Worm (Caenorhabditis elegans) whole organism, L2 larva: ENCODE measurements around the gene bus-17.

Experiments
- C34F6.9 ChIP-seq: fragments of 150-350 bp; optimal IDR thresholded peaks from 2 replicates; lab custom pipeline; 2014; ENCODE audit warnings: missing biosample characterization, missing genetic modification characterization
- F13H6.1 ChIP-seq: sonication (generic microtip); optimal IDR thresholded peaks from 2 replicates; lab custom pipeline; 2016; ENCODE audit warnings: missing genetic modification characterization, missing compliant biosample characterization
- R02D3.7 ChIP-seq: fragments of 150-350 bp; optimal IDR thresholded peaks from 2 replicates; lab custom pipeline; 2014; ENCODE audit warnings: missing biosample characterization, missing genetic modification characterization
- Y55F3AM.14 ChIP-seq: fragments of 200-800 bp; sonication (Bioruptor generic); optimal IDR thresholded peaks from 2 replicates; lab custom pipeline; 2018; ENCODE audit warnings: mild to moderate bottlenecking, missing genetic modification characterization, missing compliant biosample characterization
- ZK546.5 ChIP-seq: sonication (generic microtip); optimal IDR thresholded peaks from 2 replicates; lab custom pipeline; 2017; ENCODE audit warnings: missing biosample characterization, missing genetic modification characterization
- alr-1 ChIP-seq: fragments of 150-350 bp; optimal IDR thresholded peaks from 2 replicates; lab custom pipeline; 2014; ENCODE audit warnings: missing biosample characterization, missing genetic modification characterization
- aly-2 ChIP-seq: fragments of 150-350 bp; optimal IDR thresholded peaks from 2 replicates; lab custom pipeline; 2014; ENCODE audit warnings: missing biosample characterization, missing genetic modification characterization
- ama-1 ChIP-seq: fragments of 150-350 bp; optimal IDR thresholded peaks from 2 replicates; lab custom pipeline; 2018; ENCODE audit warnings: inconsistent platforms
- blmp-1 ChIP-seq: sonication (generic microtip); optimal IDR thresholded peaks from 2 replicates; lab custom pipeline; 2017; ENCODE audit warnings: missing genetic modification characterization, mild to moderate bottlenecking, missing compliant biosample characterization, antibody characterized with exemption, moderate library complexity; ENCODE audit not compliant: insufficient read depth
- ceh-16 ChIP-seq: fragments of 150-350 bp; optimal IDR thresholded peaks from 2 replicates; lab custom pipeline; 2014; ENCODE audit warnings: missing biosample characterization, missing genetic modification characterization
- ceh-82 ChIP-seq: fragments of 150-350 bp; optimal IDR thresholded peaks from 2 replicates; lab custom pipeline; 2014; ENCODE audit warnings: missing biosample characterization, missing genetic modification characterization
- crh-2 ChIP-seq: sonication (generic microtip); optimal IDR thresholded peaks from 2 replicates; lab custom pipeline; 2017; ENCODE audit warnings: missing biosample characterization, missing genetic modification characterization
- dmd-4 ChIP-seq: sonication (generic microtip); optimal IDR thresholded peaks from 2 replicates; lab custom pipeline; 2017; ENCODE audit warnings: missing biosample characterization, missing genetic modification characterization
- egl-27 ChIP-seq: sonication (generic microtip); optimal IDR thresholded peaks from 3 replicates; lab custom pipeline; 2017; ENCODE audit warnings: missing biosample characterization, missing genetic modification reagents, missing genetic modification characterization
- elt-1 ChIP-seq: fragments of 150-350 bp; optimal IDR thresholded peaks from 2 replicates; lab custom pipeline; 2014; ENCODE audit warnings: missing biosample characterization, missing genetic modification characterization
- elt-3 ChIP-seq: sonication (generic microtip); optimal IDR thresholded peaks from 2 replicates; lab custom pipeline; 2017; ENCODE audit warnings: missing biosample characterization, missing genetic modification characterization
- fos-1 ChIP-seq: fragments of 150-350 bp; optimal IDR thresholded peaks from 2 replicates; lab custom pipeline; 2014; ENCODE audit warnings: missing biosample characterization, missing genetic modification characterization
- gmeb-1 ChIP-seq: fragments of 150-350 bp; optimal IDR thresholded peaks from 2 replicates; lab custom pipeline; 2014; ENCODE audit warnings: missing biosample characterization, missing genetic modification characterization
- lin-11 ChIP-seq: fragments of 150-350 bp; sonication (generic microtip); optimal IDR thresholded peaks from 2 replicates; lab custom pipeline; 2014; ENCODE audit warnings: missing biosample characterization, missing genetic modification characterization, inconsistent platforms, mixed read lengths
- lin-13 ChIP-seq: fragments of 150-350 bp; optimal IDR thresholded peaks from 2 replicates; lab custom pipeline; 2014; ENCODE audit warnings: missing biosample characterization, missing genetic modification reagents, missing genetic modification characterization
- lin-39 ChIP-seq: fragments of 150-350 bp; optimal IDR thresholded peaks from 2 replicates; lab custom pipeline; 2014; ENCODE audit warnings: missing biosample characterization, missing genetic modification reagents, missing genetic modification characterization
- lsy-2 ChIP-seq, 2 experiments: fragments of 150-350 bp in 1 of 2; sonication (generic microtip) in 1 of 2; optimal IDR thresholded peaks; 2 replicates each; lab custom pipeline; 2014 to 2017; ENCODE audit warnings: missing biosample characterization in 2 of 2, missing genetic modification characterization in 2 of 2
- mab-5 ChIP-seq: fragments of 150-350 bp; optimal IDR thresholded peaks from 2 replicates; lab custom pipeline; 2014; ENCODE audit warnings: missing biosample characterization, missing genetic modification characterization
- mbf-1 ChIP-seq: sonication (generic microtip); optimal IDR thresholded peaks from 2 replicates; lab custom pipeline; 2017; ENCODE audit warnings: missing biosample characterization, missing genetic modification characterization
- mdl-1 ChIP-seq, 2 experiments: fragments of 150-350 bp in 1 of 2; sonication (generic microtip) in 1 of 2; optimal IDR thresholded peaks; 2 replicates each; lab custom pipeline; 2017; ENCODE audit warnings: missing biosample characterization in 2 of 2, missing genetic modification characterization in 2 of 2
- nhr-10 ChIP-seq: sonication (generic microtip); optimal IDR thresholded peaks from 2 replicates; lab custom pipeline; 2017; ENCODE audit warnings: missing biosample characterization, missing genetic modification characterization
- nhr-11 ChIP-seq: fragments of 150-350 bp; optimal IDR thresholded peaks from 2 replicates; lab custom pipeline; 2014; ENCODE audit warnings: missing biosample characterization, missing genetic modification characterization
- nhr-12 ChIP-seq: fragments of 150-350 bp; optimal IDR thresholded peaks from 2 replicates; lab custom pipeline; 2014; ENCODE audit warnings: missing biosample characterization, missing genetic modification characterization
- nhr-129 ChIP-seq: fragments of 150-350 bp; optimal IDR thresholded peaks from 2 replicates; lab custom pipeline; 2014; ENCODE audit warnings: missing biosample characterization, missing genetic modification characterization
- nhr-21 ChIP-seq: fragments of 150-350 bp; optimal IDR thresholded peaks from 2 replicates; lab custom pipeline; 2014; ENCODE audit warnings: missing biosample characterization, missing genetic modification characterization
- nhr-23 ChIP-seq: fragments of 150-350 bp; optimal IDR thresholded peaks from 2 replicates; lab custom pipeline; 2014; ENCODE audit warnings: missing biosample characterization, missing genetic modification reagents, missing genetic modification characterization
- nhr-237 ChIP-seq: fragments of 150-350 bp; optimal IDR thresholded peaks from 2 replicates; lab custom pipeline; 2014; ENCODE audit warnings: missing biosample characterization, missing genetic modification characterization
- nhr-25 ChIP-seq: fragments of 150-350 bp; sonication (generic microtip); optimal IDR thresholded peaks from 3 replicates; lab custom pipeline; 2014; ENCODE audit warnings: missing biosample characterization, missing genetic modification characterization
- nhr-6 ChIP-seq: fragments of 150-350 bp; optimal IDR thresholded peaks from 2 replicates; lab custom pipeline; 2014; ENCODE audit warnings: missing biosample characterization, missing genetic modification characterization
- nhr-77 ChIP-seq: fragments of 150-350 bp; optimal IDR thresholded peaks from 2 replicates; lab custom pipeline; 2014; ENCODE audit warnings: missing biosample characterization, missing genetic modification characterization
- peb-1 ChIP-seq: fragments of 150-350 bp; optimal IDR thresholded peaks from 2 replicates; lab custom pipeline; 2014; ENCODE audit warnings: missing biosample characterization, missing genetic modification characterization
- sem-4 ChIP-seq: fragments of 150-350 bp; optimal IDR thresholded peaks from 2 replicates; lab custom pipeline; 2014; ENCODE audit warnings: missing biosample characterization, missing genetic modification reagents, missing genetic modification characterization
- skn-1 ChIP-seq: sonication (generic microtip); optimal IDR thresholded peaks from 2 replicates; lab custom pipeline; 2017; ENCODE audit warnings: missing biosample characterization, missing genetic modification characterization
- sma-3 ChIP-seq: sonication (generic microtip); optimal IDR thresholded peaks from 2 replicates; lab custom pipeline; 2016; ENCODE audit warnings: missing genetic modification reagents, missing genetic modification characterization, missing compliant biosample characterization
- sma-9 ChIP-seq, 2 experiments: fragments of 150-350 bp in 1 of 2; sonication (generic microtip) in 1 of 2; optimal IDR thresholded peaks; 2 replicates each; lab custom pipeline; 2014 to 2016; ENCODE audit warnings: missing genetic modification characterization in 2 of 2, mild to moderate bottlenecking in 1 of 2, missing biosample characterization in 1 of 2, missing compliant biosample characterization in 1 of 2, missing genetic modification reagents in 1 of 2, moderate library complexity in 1 of 2
- snpc-4 ChIP-seq: fragments of 150-350 bp; optimal IDR thresholded peaks from 2 replicates; lab custom pipeline; 2014; ENCODE audit warnings: missing biosample characterization, missing genetic modification characterization
- unc-39 ChIP-seq: fragments of 150-350 bp; optimal IDR thresholded peaks from 2 replicates; lab custom pipeline; 2014; ENCODE audit warnings: missing biosample characterization, missing genetic modification characterization
- unc-55 ChIP-seq: fragments of 150-350 bp; sonication (generic microtip); optimal IDR thresholded peaks from 3 replicates; lab custom pipeline; 2014; ENCODE audit warnings: missing biosample characterization, missing genetic modification reagents, missing genetic modification characterization
- unc-62 ChIP-seq: fragments of 150-350 bp; optimal IDR thresholded peaks from 2 replicates; lab custom pipeline; 2014; ENCODE audit warnings: missing biosample characterization, missing genetic modification reagents, missing genetic modification characterization
- zag-1 ChIP-seq: fragments of 150-350 bp; optimal IDR thresholded peaks from 2 replicates; lab custom pipeline; 2014; ENCODE audit warnings: missing biosample characterization, missing genetic modification characterization
- ztf-1 ChIP-seq: fragments of 200-800 bp; sonication (Bioruptor generic); conservative IDR thresholded peaks from 2 replicates; pipeline ENCODE4 v1.3.6; 2022; ENCODE audit warnings: missing genetic modification characterization, missing compliant biosample characterization
- ztf-11 ChIP-seq: sonication (generic microtip); optimal IDR thresholded peaks from 2 replicates; lab custom pipeline; 2017; ENCODE audit warnings: missing biosample characterization, missing genetic modification characterization
- ztf-4 ChIP-seq: fragments of 150-350 bp; optimal IDR thresholded peaks from 2 replicates; lab custom pipeline; 2014; ENCODE audit warnings: missing biosample characterization, missing genetic modification characterization

Gene bus-17

ce11 chrX:15784570-15784969 lies 18.4 kb upstream of the bus-17 start, which contains the start of gene Y7A5A.3:
Gene Y7A5A.3, minus strand, starts transcription at chrX:15784670.
- TF ChIP-seq nhr-237 (tag; lab: Kevin White, UChicago) (no peak), zag-1 (tag; lab: Kevin White, UChicago) (no peak), F13H6.1 (no peak), mab-5 (tag; lab: Kevin White, UChicago) (no peak), gmeb-1 (tag; lab: Kevin White, UChicago) (no peak), snpc-4 (tag; lab: Kevin White, UChicago) (no peak), nhr-23 (tag; lab: Kevin White, UChicago) (no peak), nhr-11 (no peak), lsy-2 (tag; optimal IDR thresholded peaks at IDR 0.05; lab: Kevin White, UChicago) (no peak)

- TF ChIP-seq nhr-12 (no peak), Y55F3AM.14 (GFP tag; lab: Kevin White, UChicago) (no peak), skn-1 (tag; lab: Kevin White, UChicago) (no peak), unc-62 (no peak), F13H6.1 (no peak), nhr-6 (tag; lab: Kevin White, UChicago) (no peak), ztf-4 (tag; lab: Kevin White, UChicago) (no peak), unc-55 (no peak), ceh-82 (no peak), sma-9 (GFP tag; optimal IDR thresholded peaks at IDR 0.05; lab: Kevin White, UChicago) (no peak), sma-9 (tag; optimal IDR thresholded peaks at IDR 0.05; lab: Kevin White, UChicago) (no peak), snpc-4 (tag; lab: Kevin White, UChicago) (no peak)
These were observed 15.9 kb upstream of the bus-17 start, which contains the start of gene Y7A5A.24 for ce11 chrX:15782027-15782426. Gene Y7A5A.24, minus strand, starts transcription at chrX:15782127.

ce11 chrX:15779503-15779902 lies 13.3 kb upstream of the bus-17 start:
- no peak for TF ChIP-seq elt-1 (tag; lab: Kevin White, UChicago)
- no peak for TF ChIP-seq nhr-11
- TF ChIP-seq C34F6.9 (tag; lab: Kevin White, UChicago), result peak; percentile 15
- no peak for TF ChIP-seq nhr-12
- TF ChIP-seq nhr-129 (tag; lab: Kevin White, UChicago), result peak; percentile 75
- no peak for TF ChIP-seq unc-39
- TF ChIP-seq elt-3, result no peak
- TF ChIP-seq unc-62, result no peak
- TF ChIP-seq ceh-16 (tag; lab: Kevin White, UChicago), result no peak
- TF ChIP-seq nhr-237 (tag; lab: Kevin White, UChicago), result no peak
- TF ChIP-seq mbf-1 (tag; lab: Kevin White, UChicago), result no peak
- no peak for TF ChIP-seq ama-1 (lab: Kevin White, UChicago)
- TF ChIP-seq fos-1 (tag; lab: Kevin White, UChicago), result peak; percentile 74
- peak; percentile 25 for TF ChIP-seq gmeb-1 (tag; lab: Kevin White, UChicago)
- peak; percentile 40 for TF ChIP-seq F13H6.1
- TF ChIP-seq nhr-25 (tag; lab: Kevin White, UChicago), result no peak
- TF ChIP-seq lin-39 (tag; lab: Kevin White, UChicago), result no peak
- TF ChIP-seq egl-27 (tag; lab: Kevin White, UChicago), result no peak
- TF ChIP-seq peb-1, result no peak
- no peak for TF ChIP-seq unc-55
- TF ChIP-seq nhr-6 (tag; lab: Kevin White, UChicago), result peak; percentile 27
- peak in 1 of 2 experiments; percentile 86 for TF ChIP-seq lsy-2 (tag; optimal IDR thresholded peaks at IDR 0.05; lab: Kevin White, UChicago)
- TF ChIP-seq dmd-4 (tag; lab: Kevin White, UChicago), result no peak
- no peak for TF ChIP-seq zag-1 (tag; lab: Kevin White, UChicago)
- no peak for TF ChIP-seq mdl-1 (tag; optimal IDR thresholded peaks at IDR 0.05; lab: Kevin White, UChicago)
- TF ChIP-seq nhr-21 (tag; lab: Kevin White, UChicago), result peak; percentile 11
- TF ChIP-seq ZK546.5, result no peak
- TF ChIP-seq sem-4 (tag; lab: Kevin White, UChicago), result no peak
- TF ChIP-seq ztf-11, result no peak
- TF ChIP-seq ztf-4 (tag; lab: Kevin White, UChicago), result no peak
- no peak for TF ChIP-seq aly-2 (tag; lab: Kevin White, UChicago)
- TF ChIP-seq snpc-4 (tag; lab: Kevin White, UChicago), result peak; percentile 20
- no peak for TF ChIP-seq nhr-10 (tag; lab: Kevin White, UChicago)
- TF ChIP-seq skn-1 (tag; lab: Kevin White, UChicago), result no peak
- TF ChIP-seq Y55F3AM.14 (GFP tag; lab: Kevin White, UChicago), result no peak
- TF ChIP-seq lin-13 (GFP tag; lab: Kevin White, UChicago), result peak; percentile 23
- TF ChIP-seq nhr-77 (tag; lab: Kevin White, UChicago), result no peak
- peak; percentile 28 for TF ChIP-seq sma-9 (GFP tag; optimal IDR thresholded peaks at IDR 0.05; lab: Kevin White, UChicago)
- no peak for TF ChIP-seq sma-9 (tag; optimal IDR thresholded peaks at IDR 0.05; lab: Kevin White, UChicago)
- TF ChIP-seq crh-2 (tag; lab: Kevin White, UChicago), result peak; percentile 95
- no peak for TF ChIP-seq nhr-23 (tag; lab: Kevin White, UChicago)
- TF ChIP-seq R02D3.7 (tag; lab: Kevin White, UChicago), result no peak
- no peak for TF ChIP-seq lin-11 (tag; lab: Kevin White, UChicago)
- no peak for TF ChIP-seq sma-3
- no peak for TF ChIP-seq blmp-1 (tag; lab: Kevin White, UChicago)
- TF ChIP-seq ztf-1 (GFP tag; lab: Robert Waterston, UW), result no peak
- no peak for TF ChIP-seq alr-1
- no peak for TF ChIP-seq ceh-82
